Fruit fly (Drosophila melanogaster) whole organism, embryonic: Measurements from ENCODE around the gene kdn.
A peak's percentile ranks its signal among the peaks of the same experiment; 100 is the strongest.

ENCODE experiments used
- Bgb ChIP-seq: fragments of 200-800 bp; sonication (Bioruptor generic); IDR thresholded peaks from 2 replicates; pipeline ENCODE4 v1.3.6; 2022; ENCODE audit warnings: missing biosample characterization, missing genetic modification characterization; ENCODE audit not compliant: partially characterized antibody
- CG10267 ChIP-seq: fragments of 200-800 bp; sonication (Bioruptor generic); optimal IDR thresholded peaks from 2 replicates; lab custom pipeline; 2018; ENCODE audit warnings: missing biosample characterization, mild to moderate bottlenecking, missing genetic modification characterization, moderate library complexity
- CG11696 ChIP-seq: fragments of 200-800 bp; sonication (Bioruptor generic); IDR thresholded peaks from 2 replicates; pipeline ENCODE4 v1.3.6; 2022; ENCODE audit warnings: missing biosample characterization, missing genetic modification characterization
- CG13894 ChIP-seq: fragments of 200-800 bp; sonication (Bioruptor generic); optimal IDR thresholded peaks from 3 replicates; lab custom pipeline; 2018; ENCODE audit warnings: missing biosample characterization, mild to moderate bottlenecking, missing genetic modification characterization, moderate library complexity
- CG15696 ChIP-seq: fragments of 200-800 bp; sonication (Bioruptor generic); optimal IDR thresholded peaks from 2 replicates; lab custom pipeline; 2019; ENCODE audit warnings: missing biosample characterization, mild to moderate bottlenecking, missing genetic modification characterization, moderate library complexity
- CG16779 ChIP-seq: fragments of 200-800 bp; sonication (Bioruptor generic); IDR thresholded peaks from 2 replicates; pipeline ENCODE4 v1.3.6; 2022; ENCODE audit warnings: missing biosample characterization, missing genetic modification characterization
- CG17328 ChIP-seq: fragments of 200-800 bp; sonication (Bioruptor generic); IDR thresholded peaks from 2 replicates; pipeline ENCODE4 v1.3.6; 2022; ENCODE audit warnings: missing biosample characterization, missing genetic modification characterization
- CG17361 ChIP-seq: fragments of 200-800 bp; sonication (Bioruptor generic); IDR thresholded peaks from 3 replicates; pipeline ENCODE4 v1.3.6; 2022; ENCODE audit warnings: missing biosample characterization, missing genetic modification characterization
- CG18476 ChIP-seq: fragments of 200-800 bp; sonication (Bioruptor generic); optimal IDR thresholded peaks from 2 replicates; lab custom pipeline; 2016; ENCODE audit warnings: missing biosample characterization, mild to moderate bottlenecking, missing genetic modification characterization
- CG2120 ChIP-seq: fragments of 200-800 bp; sonication (Bioruptor generic); optimal IDR thresholded peaks from 3 replicates; lab custom pipeline; 2016; ENCODE audit warnings: missing biosample characterization, missing genetic modification characterization
- CG30403 ChIP-seq: fragments of 200-800 bp; sonication (Bioruptor generic); optimal IDR thresholded peaks from 3 replicates; lab custom pipeline; 2016; ENCODE audit warnings: missing biosample characterization, missing genetic modification characterization
- CG32532 ChIP-seq: fragments of 200-800 bp; sonication (Bioruptor generic); IDR thresholded peaks from 2 replicates; pipeline ENCODE4 v1.3.6; 2022; ENCODE audit warnings: missing biosample characterization, missing genetic modification characterization
- CG42726 ChIP-seq: fragments of 200-800 bp; sonication (Bioruptor generic); IDR thresholded peaks from 2 replicates; pipeline ENCODE4 v1.3.6; 2022; ENCODE audit warnings: missing biosample characterization, missing genetic modification characterization; ENCODE audit not compliant: partially characterized antibody
- CG5245 ChIP-seq: fragments of 200-800 bp; sonication (Bioruptor generic); optimal IDR thresholded peaks from 3 replicates; lab custom pipeline; 2016; ENCODE audit warnings: missing biosample characterization, missing genetic modification characterization
- CG6813 ChIP-seq: fragments of 200-800 bp; sonication (Bioruptor generic); optimal IDR thresholded peaks from 2 replicates; lab custom pipeline; 2017; ENCODE audit warnings: missing biosample characterization, missing genetic modification characterization, mild to moderate bottlenecking, moderate library complexity, missing genetic modification reagents
- CG8765 ChIP-seq: fragments of 200-800 bp; sonication (Bioruptor generic); IDR thresholded peaks from 2 replicates; pipeline ENCODE4 v1.3.6; 2022; ENCODE audit warnings: missing biosample characterization, missing genetic modification characterization
- CG9876 ChIP-seq: fragments of 200-800 bp; sonication (Bioruptor generic); optimal IDR thresholded peaks from 2 replicates; lab custom pipeline; 2016; ENCODE audit warnings: missing biosample characterization, missing genetic modification characterization
- CkIIα-i1 ChIP-seq: fragments of 200-800 bp; sonication (Bioruptor generic); IDR thresholded peaks from 2 replicates; pipeline ENCODE4 v1.3.6; 2022; ENCODE audit warnings: missing biosample characterization, missing genetic modification characterization
- D19A ChIP-seq: fragments of 200-800 bp; optimal IDR thresholded peaks from 3 replicates; lab custom pipeline; 2019; ENCODE audit warnings: missing biosample characterization, mild to moderate bottlenecking, missing genetic modification characterization, moderate library complexity
- Dll ChIP-seq: fragments of 200-800 bp; sonication (Bioruptor generic); IDR thresholded peaks from 4 replicates; pipeline ENCODE4 v1.3.6; 2022; ENCODE audit warnings: missing biosample characterization, missing genetic modification characterization; ENCODE audit not compliant: partially characterized antibody
- HHEX ChIP-seq: fragments of 200-800 bp; sonication (Bioruptor generic); optimal IDR thresholded peaks from 3 replicates; lab custom pipeline; 2017; ENCODE audit warnings: missing biosample characterization, mild to moderate bottlenecking, missing genetic modification characterization, missing genetic modification reagents
- HmgZ ChIP-seq: fragments of 200-800 bp; sonication (Bioruptor generic); optimal IDR thresholded peaks from 2 replicates; lab custom pipeline; 2018; ENCODE audit warnings: missing biosample characterization, mild to moderate bottlenecking, missing genetic modification characterization
- Hr78 ChIP-seq, 2 experiments: fragments of 200-800 bp in 1 of 2; fragments of >200 bp in 1 of 2; sonication (Bioruptor generic) in 1 of 2; optimal IDR thresholded peaks; 2 replicates each; lab custom pipeline; 2017 to 2019; ENCODE audit warnings: missing biosample characterization in 2 of 2, missing genetic modification characterization in 2 of 2, mild to moderate bottlenecking in 1 of 2, moderate library complexity in 1 of 2
- Hsf ChIP-seq: fragments of 200-800 bp; sonication (Bioruptor generic); optimal IDR thresholded peaks from 3 replicates; lab custom pipeline; 2016; ENCODE audit warnings: missing biosample characterization, missing genetic modification characterization
- Neu2 ChIP-seq: fragments of 200-800 bp; sonication (Bioruptor generic); optimal IDR thresholded peaks from 3 replicates; lab custom pipeline; 2016; ENCODE audit warnings: missing biosample characterization, missing genetic modification characterization, borderline replicate concordance
- Oli ChIP-seq: fragments of 200-800 bp; sonication (Bioruptor generic); optimal IDR thresholded peaks from 2 replicates; lab custom pipeline; 2018; ENCODE audit warnings: missing biosample characterization, mild to moderate bottlenecking, missing genetic modification characterization, moderate library complexity
- Opbp ChIP-seq: fragments of 200-800 bp; sonication (Bioruptor generic); IDR thresholded peaks from 3 replicates; pipeline ENCODE4 v1.3.6; 2022; ENCODE audit warnings: missing biosample characterization, missing genetic modification characterization; ENCODE audit not compliant: partially characterized antibody
- Poxn ChIP-seq: fragments of 200-800 bp; sonication (Bioruptor generic); IDR thresholded peaks from 2 replicates; pipeline ENCODE4 v1.3.6; 2022; ENCODE audit warnings: missing biosample characterization, missing genetic modification characterization
- Six4 ChIP-seq: fragments of 200-800 bp; sonication (Bioruptor generic); optimal IDR thresholded peaks from 2 replicates; lab custom pipeline; 2016; ENCODE audit warnings: missing biosample characterization, missing genetic modification characterization
- Sry-δ ChIP-seq: fragments of 200-800 bp; sonication (Bioruptor generic); optimal IDR thresholded peaks from 2 replicates; lab custom pipeline; 2016; ENCODE audit warnings: missing biosample characterization, missing genetic modification characterization
- Usf ChIP-seq: fragments of 200-800 bp; sonication (Bioruptor generic); optimal IDR thresholded peaks from 2 replicates; lab custom pipeline; 2017; ENCODE audit warnings: missing genotype, missing biosample characterization, missing genetic modification characterization
- YL-1 ChIP-seq: fragments of 200-800 bp; sonication (Bioruptor generic); optimal IDR thresholded peaks from 3 replicates; lab custom pipeline; 2017; ENCODE audit warnings: missing biosample characterization, mild to moderate bottlenecking, missing genetic modification characterization
- al ChIP-seq: fragments of 200-800 bp; sonication (Bioruptor generic); IDR thresholded peaks from 2 replicates; pipeline ENCODE4 v1.3.6; 2022; ENCODE audit warnings: missing biosample characterization, missing genetic modification characterization
- ara ChIP-seq: fragments of 200-800 bp; sonication (Bioruptor generic); IDR thresholded peaks from 2 replicates; pipeline ENCODE4 v1.3.6; 2022; ENCODE audit warnings: missing biosample characterization, missing genetic modification characterization
- ase ChIP-seq: fragments of 200-800 bp; sonication (Bioruptor generic); IDR thresholded peaks from 3 replicates; pipeline ENCODE4 v1.3.6; 2022; ENCODE audit warnings: missing biosample characterization, missing genetic modification characterization
- bowl ChIP-seq: fragments of 200-800 bp; sonication (Bioruptor generic); IDR thresholded peaks from 2 replicates; pipeline ENCODE4 v1.3.6; 2022; ENCODE audit warnings: missing biosample characterization, missing genetic modification characterization
- cad ChIP-seq: fragments of >200 bp; optimal IDR thresholded peaks from 2 replicates; lab custom pipeline; 2017; ENCODE audit warnings: missing biosample characterization, missing genetic modification characterization
- ems ChIP-seq: fragments of 200-800 bp; sonication (Bioruptor generic); optimal IDR thresholded peaks from 3 replicates; lab custom pipeline; 2016; ENCODE audit warnings: missing biosample characterization, missing genetic modification characterization
- fu2 ChIP-seq: fragments of 200-800 bp; sonication (Bioruptor generic); optimal IDR thresholded peaks from 2 replicates; lab custom pipeline; 2016; ENCODE audit warnings: missing biosample characterization, missing genetic modification characterization
- h ChIP-seq: fragments of >200 bp; optimal IDR thresholded peaks from 2 replicates; lab custom pipeline; 2017
- ham ChIP-seq: fragments of 200-800 bp; sonication (Bioruptor generic); IDR thresholded peaks from 2 replicates; pipeline ENCODE4 v1.3.6; 2022; ENCODE audit warnings: missing biosample characterization, missing genetic modification characterization
- insv ChIP-seq, 2 experiments: fragments of 200-800 bp; sonication (Bioruptor generic); optimal IDR thresholded peaks; 3 replicates each; lab custom pipeline; 2016 to 2018; ENCODE audit warnings: missing biosample characterization in 2 of 2, missing genetic modification characterization in 2 of 2
- lov ChIP-seq, 2 experiments: fragments of 200-800 bp in 1 of 2; fragments of >200 bp in 1 of 2; sonication (Bioruptor generic) in 1 of 2; IDR thresholded peaks in 1 of 2; optimal IDR thresholded peaks in 1 of 2; 2 replicates in 1 of 2; 3 replicates in 1 of 2; pipeline versions ENCODE4 v1.3.6 to Lab custom; 2017 to 2022; ENCODE audit warnings: missing biosample characterization in 1 of 2, missing genetic modification characterization in 1 of 2
- mam ChIP-seq: fragments of 200-800 bp; sonication (Bioruptor generic); optimal IDR thresholded peaks from 3 replicates; lab custom pipeline; 2016; ENCODE audit warnings: missing biosample characterization, missing genetic modification characterization
- pros ChIP-seq: fragments of 200-800 bp; sonication (Bioruptor generic); optimal IDR thresholded peaks from 3 replicates; lab custom pipeline; 2019; ENCODE audit warnings: missing biosample characterization, mild to moderate bottlenecking, missing genetic modification characterization, moderate library complexity
- pzg ChIP-seq: fragments of 200-800 bp; sonication (Bioruptor generic); optimal IDR thresholded peaks from 3 replicates; lab custom pipeline; 2018; ENCODE audit warnings: missing biosample characterization, mild to moderate bottlenecking, missing genetic modification characterization, moderate library complexity
- row ChIP-seq: fragments of 200-800 bp; sonication (Bioruptor generic); IDR thresholded peaks from 3 replicates; pipeline ENCODE4 v1.3.6; 2022; ENCODE audit warnings: missing biosample characterization, missing genetic modification characterization
- schlank ChIP-seq: fragments of 200-800 bp; sonication (Bioruptor generic); optimal IDR thresholded peaks from 2 replicates; lab custom pipeline; 2018; ENCODE audit warnings: missing biosample characterization, mild to moderate bottlenecking, missing genetic modification characterization
- shn ChIP-seq: fragments of 200-800 bp; sonication (Bioruptor generic); optimal IDR thresholded peaks from 3 replicates; lab custom pipeline; 2016; ENCODE audit warnings: missing biosample characterization, missing genetic modification characterization
- stwl ChIP-seq: fragments of 200-800 bp; sonication (Bioruptor generic); optimal IDR thresholded peaks from 3 replicates; lab custom pipeline; 2018; ENCODE audit warnings: missing biosample characterization, mild to moderate bottlenecking, missing genetic modification characterization, moderate library complexity

kdn gene

DNA sequence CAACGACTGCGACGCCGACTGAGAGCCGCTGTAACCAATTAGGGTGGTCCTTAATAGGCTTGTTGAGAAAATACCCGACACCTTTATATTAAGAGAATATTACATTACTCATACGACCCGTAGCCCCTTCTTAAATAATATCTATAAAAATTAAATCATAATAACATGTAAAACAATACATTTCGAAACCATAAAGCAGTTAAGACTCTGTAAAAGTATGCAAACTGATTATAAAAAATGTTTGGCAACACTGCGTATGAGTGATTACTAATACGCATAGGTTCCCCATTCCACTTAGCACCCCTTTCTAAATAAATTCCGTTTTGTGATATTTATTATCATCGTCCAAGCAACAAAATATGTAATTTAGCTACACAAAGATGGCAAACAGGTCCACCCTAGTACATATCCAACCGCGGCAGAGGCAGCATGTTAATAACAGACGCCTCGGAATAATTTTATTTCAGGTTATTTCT is 9.8 kb upstream of the kdn start (continued):
- no peak for TF ChIP-seq stwl (tag; lab: Kevin White, UChicago)
- TF ChIP-seq CG8765 (GFP tag; lab: Robert Waterston, UW): no peak
- no peak for TF ChIP-seq Bgb (GFP tag; lab: Robert Waterston, UW)
- TF ChIP-seq ara: no peak
- TF ChIP-seq CG32532: peak; percentile 75; the same call in 1 of the 2 replicates
- 0 out of 2 replicates have a peak, but pooled peaks have one; percentile 43 for TF ChIP-seq bowl (GFP tag; lab: Robert Waterston, UW)
- no peak for TF ChIP-seq ham (GFP tag; lab: Robert Waterston, UW)
- TF ChIP-seq CG17361 (GFP tag; lab: Robert Waterston, UW): peak; percentile 87
- TF ChIP-seq HmgZ (tag; lab: Kevin White, UChicago): peak; percentile 73
- peak; percentile 63 for TF ChIP-seq CG6813
- TF ChIP-seq CG2120: peak; percentile 66
- TF ChIP-seq pzg: no peak
- TF ChIP-seq CG18476: peak; percentile 43
- TF ChIP-seq CG15696 (tag; lab: Kevin White, UChicago): no peak
- no peak for TF ChIP-seq CkIIα-i1
- no peak for TF ChIP-seq lov (optimal IDR thresholded peaks at IDR 0.05; lab: Kevin White, UChicago)
- TF ChIP-seq lov (GFP tag; IDR thresholded peaks at IDR 0.05; lab: Robert Waterston, UW): no peak
- TF ChIP-seq CG5245 (GFP tag; lab: Kevin White, UChicago): peak; percentile 61
- peak; percentile 64 for TF ChIP-seq schlank (tag; lab: Kevin White, UChicago)
- no peak for TF ChIP-seq CG9876 (GFP tag; lab: Kevin White, UChicago)
- TF ChIP-seq h (lab: Kevin White, UChicago): no peak
- peak; percentile 57 for TF ChIP-seq al
- peak; percentile 67 for TF ChIP-seq Usf (GFP tag; lab: Kevin White, UChicago)
- no peak for TF ChIP-seq Neu2 (GFP tag; lab: Kevin White, UChicago)
- TF ChIP-seq Dll (GFP tag; lab: Robert Waterston, UW): no peak
- TF ChIP-seq shn: no peak
- peak; percentile 78 for TF ChIP-seq CG30403 (GFP tag; lab: Kevin White, UChicago)
- peak; percentile 66 for TF ChIP-seq CG10267 (tag; lab: Kevin White, UChicago)
- TF ChIP-seq HHEX (GFP tag; lab: Kevin White, UChicago): peak; percentile 77
- TF ChIP-seq insv (GFP tag; optimal IDR thresholded peaks at IDR 0.05; lab: Kevin White, UChicago): peak in 1 of 2 experiments; percentile 49
- TF ChIP-seq Oli (tag; lab: Kevin White, UChicago): peak; percentile 86
- TF ChIP-seq Poxn (GFP tag; lab: Robert Waterston, UW): 0 out of 2 replicates have a peak, but pooled peaks have one; percentile 22
- TF ChIP-seq CG11696 (GFP tag; lab: Robert Waterston, UW): peak; percentile 34; the same call in 1 of the 2 replicates
- peak; percentile 29 for TF ChIP-seq Six4 (GFP tag; lab: Kevin White, UChicago)
- peak; percentile 47 for TF ChIP-seq mam (GFP tag; lab: Kevin White, UChicago)
- no peak for TF ChIP-seq Opbp (GFP tag; lab: Robert Waterston, UW)
- TF ChIP-seq Hr78 (GFP tag; optimal IDR thresholded peaks at IDR 0.05; lab: Kevin White, UChicago): peak in 1 of 2 experiments; percentile 42
- TF ChIP-seq CG17328 (GFP tag; lab: Robert Waterston, UW): no peak
- peak; percentile 62; the same call in 1 of the 3 replicates for TF ChIP-seq ase (GFP tag; lab: Robert Waterston, UW)
- TF ChIP-seq cad (GFP tag; lab: Kevin White, UChicago): no peak
- no peak for TF ChIP-seq CG16779
- TF ChIP-seq fu2 (GFP tag; lab: Kevin White, UChicago): no peak
- peak; percentile 69; the same call in 2 of the 3 replicates for TF ChIP-seq row
- peak; percentile 44 for TF ChIP-seq CG13894 (tag; lab: Kevin White, UChicago)
- TF ChIP-seq ems (GFP tag; lab: Kevin White, UChicago): peak; percentile 41
- TF ChIP-seq pros: no peak
- no peak for TF ChIP-seq CG42726 (GFP tag; lab: Robert Waterston, UW)
- TF ChIP-seq Sry-δ (GFP tag; lab: Kevin White, UChicago): no peak
- peak; percentile 49 for TF ChIP-seq Hsf (GFP tag; lab: Kevin White, UChicago)
- TF ChIP-seq D19A (tag; lab: Kevin White, UChicago): peak; percentile 70
- peak; percentile 8 for TF ChIP-seq YL-1 (GFP tag; lab: Kevin White, UChicago)
